Worm (Caenorhabditis elegans) whole organism, L4 larva: ENCODE measurements around the gene K10F12.7.

ENCODE experiments used
- F49E8.2 ChIP-seq: sonication (generic microtip); optimal IDR thresholded peaks from 2 replicates; lab custom pipeline; 2016; ENCODE audit warnings: missing compliant biosample characterization, mild to moderate bottlenecking, missing genetic modification characterization, borderline replicate concordance
- ama-1 ChIP-seq: fragments of 150-350 bp; optimal IDR thresholded peaks from 2 replicates; lab custom pipeline; 2014; ENCODE audit warnings: inconsistent platforms, mixed read lengths
- ces-1 ChIP-seq: fragments of 150-350 bp; sonication (generic microtip); optimal IDR thresholded peaks from 4 replicates; lab custom pipeline; 2014; ENCODE audit warnings: missing biosample characterization, missing genetic modification reagents, missing genetic modification characterization
- fkh-10 ChIP-seq: fragments of 150-350 bp; optimal IDR thresholded peaks from 2 replicates; lab custom pipeline; 2014; ENCODE audit warnings: missing biosample characterization, missing genetic modification reagents, missing genetic modification characterization
- mdl-1 ChIP-seq, 2 experiments: fragments of 150-350 bp in 1 of 2; sonication (generic microtip) in 1 of 2; optimal IDR thresholded peaks; 2 replicates each; lab custom pipeline; 2014 to 2017; ENCODE audit warnings: missing biosample characterization in 2 of 2, missing genetic modification characterization in 2 of 2
- mes-2 ChIP-seq: sonication (generic microtip); optimal IDR thresholded peaks from 2 replicates; lab custom pipeline; 2016; ENCODE audit warnings: missing genotype, mild to moderate bottlenecking, missing genetic modification characterization, missing compliant biosample characterization; ENCODE audit not compliant: poor library complexity, severe bottlenecking
- nhr-28 ChIP-seq: fragments of 150-350 bp; optimal IDR thresholded peaks from 2 replicates; lab custom pipeline; 2014; ENCODE audit warnings: missing biosample characterization, missing genetic modification characterization
- skn-1 ChIP-seq: fragments of 150-350 bp; optimal IDR thresholded peaks from 2 replicates; lab custom pipeline; 2014; ENCODE audit warnings: missing biosample characterization, missing genetic modification characterization
- snpc-4 ChIP-seq: fragments of 150-350 bp; optimal IDR thresholded peaks from 2 replicates; lab custom pipeline; 2014; ENCODE audit warnings: missing biosample characterization, missing genetic modification characterization
- unc-62 ChIP-seq, 3 experiments: fragments of 150-350 bp in 1 of 3; sonication (generic microtip); optimal IDR thresholded peaks in 2 of 3; peaks in 1 of 3; 1 replicate in 1 of 3; 2 replicates in 2 of 3; lab custom pipeline; 2014 to 2017; ENCODE audit warnings: missing biosample characterization in 3 of 3, missing genetic modification characterization in 3 of 3, missing genetic modification reagents in 3 of 3, missing genotype in 1 of 3
- zag-1 ChIP-seq: fragments of 150-350 bp; optimal IDR thresholded peaks from 2 replicates; lab custom pipeline; 2014; ENCODE audit warnings: missing biosample characterization, missing genetic modification characterization

- TF ChIP-seq zag-1 (tag; lab: Kevin White, UChicago) (no peak), unc-62 (GFP tag; optimal IDR thresholded peaks at IDR 0.05 in 1 of 2; lab: Kevin White, UChicago) (no peak), unc-62 (tag; optimal IDR thresholded peaks at IDR 0.05; lab: Kevin White, UChicago) (no peak), ces-1 (GFP tag; lab: Kevin White, UChicago) (no peak), fkh-10 (GFP tag; lab: Kevin White, UChicago) (no peak), F49E8.2 (tag; lab: Kevin White, UChicago) (no peak), snpc-4 (tag; lab: Kevin White, UChicago) (no peak), nhr-28 (no peak), mdl-1 (tag; optimal IDR thresholded peaks at IDR 0.05; lab: Kevin White, UChicago) (no peak), skn-1 (tag; lab: Kevin White, UChicago) (no peak), ama-1 (lab: Kevin White, UChicago) (no peak), mes-2 (tag; lab: Kevin White, UChicago) (no peak)
Observed at ce11 chrIII:352992-353391, 29.4 kb downstream of the K10F12.7 start.
